Worm (Caenorhabditis elegans): Measurements from ENCODE around the gene ugt-51.

The ugt-51 gene

ce11 chrV:5126793-5127192 is 50.3 kb downstream of the ugt-51 start, which contains the start of gene F14F9.5:
Gene F14F9.5 (plus strand): TSS chrV:5127093.
- TF ChIP-seq him-1 (tag; optimal IDR thresholded peaks at IDR 0.05) (no peak), W03F9.2 (tag; optimal IDR thresholded peaks at IDR 0.05) (no peak), dao-5 (tag; optimal IDR thresholded peaks at IDR 0.05) (no peak)

All from whole organism, L4/young adult.